Worm (Caenorhabditis elegans) whole organism, L1 larva: ENCODE results near the gene mtg-1.

Experiments
- ceh-82 ChIP-seq, 3 experiments: fragments of 150-350 bp in 1 of 3; sonication (generic microtip) in 2 of 3; optimal IDR thresholded peaks; 2 replicates each; lab custom pipeline; 2014 to 2017; ENCODE audit warnings: missing biosample characterization in 3 of 3, missing genetic modification characterization in 3 of 3
- efl-1 ChIP-seq, 4 experiments: fragments of 150-350 bp; optimal IDR thresholded peaks in 3 of 4; peaks in 1 of 4; 1 replicate in 1 of 4; 2 replicates in 3 of 4; lab custom pipeline; 2014; ENCODE audit warnings: missing biosample characterization in 2 of 4, missing genetic modification characterization in 2 of 4, missing genetic modification reagents in 2 of 4
- egl-13 ChIP-seq: sonication (generic microtip); optimal IDR thresholded peaks from 2 replicates; lab custom pipeline; 2016; ENCODE audit warnings: missing genotype, missing genetic modification reagents, missing genetic modification characterization, missing compliant biosample characterization
- fkh-10 ChIP-seq: sonication (generic microtip); optimal IDR thresholded peaks from 2 replicates; lab custom pipeline; 2017; ENCODE audit warnings: missing biosample characterization, missing genetic modification reagents, missing genetic modification characterization
- lin-13 ChIP-seq: fragments of 150-350 bp; optimal IDR thresholded peaks from 2 replicates; lab custom pipeline; 2014; ENCODE audit warnings: missing biosample characterization, missing genetic modification reagents, missing genetic modification characterization
- lin-39 ChIP-seq: fragments of 150-350 bp; optimal IDR thresholded peaks from 2 replicates; lab custom pipeline; 2014; ENCODE audit warnings: missing biosample characterization, missing genetic modification reagents, missing genetic modification characterization
- nhr-11 ChIP-seq: fragments of 150-350 bp; optimal IDR thresholded peaks from 2 replicates; lab custom pipeline; 2014; ENCODE audit warnings: missing biosample characterization, missing genetic modification characterization
- pqm-1 ChIP-seq: sonication (generic microtip); optimal IDR thresholded peaks from 3 replicates; lab custom pipeline; 2017; ENCODE audit warnings: missing biosample characterization, missing genetic modification characterization
- rnt-1 ChIP-seq: sonication (generic microtip); optimal IDR thresholded peaks from 2 replicates; lab custom pipeline; 2016; ENCODE audit warnings: mild to moderate bottlenecking, missing genetic modification characterization, moderate library complexity, missing compliant biosample characterization
- skn-1 ChIP-seq: fragments of 150-350 bp; optimal IDR thresholded peaks from 2 replicates; lab custom pipeline; 2014; ENCODE audit warnings: missing biosample characterization, missing genetic modification characterization
- unc-130 ChIP-seq: fragments of 150-350 bp; optimal IDR thresholded peaks from 2 replicates; lab custom pipeline; 2017; ENCODE audit warnings: missing biosample characterization, missing genetic modification characterization, inconsistent platforms
- zag-1 ChIP-seq: fragments of 150-350 bp; optimal IDR thresholded peaks from 2 replicates; lab custom pipeline; 2014; ENCODE audit warnings: missing biosample characterization, missing genetic modification characterization
- ztf-11 ChIP-seq, 2 experiments: sonication (generic microtip); optimal IDR thresholded peaks; 2 replicates each; lab custom pipeline; 2016 to 2017; ENCODE audit warnings: missing genetic modification characterization in 2 of 2, missing biosample characterization in 1 of 2, missing compliant biosample characterization in 1 of 2

DNA sequence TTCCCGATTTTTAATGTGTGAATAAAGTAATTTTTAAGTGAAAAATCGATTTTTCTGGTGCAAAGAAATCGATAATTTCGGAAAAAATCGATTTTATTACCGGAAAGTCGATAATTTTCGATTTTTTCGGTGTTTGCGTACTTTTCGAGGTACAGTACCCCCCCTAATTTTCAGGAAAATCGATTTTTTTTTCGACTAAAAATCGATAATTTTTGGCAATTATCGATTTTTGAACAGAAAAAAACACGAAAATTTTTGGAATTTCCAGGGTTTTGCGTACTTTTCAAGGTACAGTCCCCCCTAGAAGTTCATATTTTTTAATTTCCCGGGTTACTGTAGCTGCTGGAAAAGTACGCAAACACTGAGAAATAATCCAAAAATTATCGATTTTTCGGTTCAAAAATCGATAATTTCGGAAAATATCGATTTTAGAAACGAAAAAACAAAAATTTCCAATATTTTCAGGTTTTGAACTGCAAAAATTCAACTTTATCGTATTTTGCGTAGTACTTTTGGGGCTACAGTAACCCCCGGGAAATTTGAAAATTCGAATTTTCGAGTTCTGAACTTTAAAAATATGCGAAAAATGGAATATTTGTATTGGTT is 9.9 kb downstream of the mtg-1 start:
- TF ChIP-seq egl-13 (tag; lab: Kevin White, UChicago) (no peak), lin-39 (no peak), lin-13 (GFP tag; lab: Kevin White, UChicago) (no peak), efl-1 (optimal IDR thresholded peaks at IDR 0.05; lab: Kevin White, UChicago) (no peak), efl-1 (GFP tag; optimal IDR thresholded peaks at IDR 0.05 in 1 of 2; lab: Kevin White, UChicago) (no peak), ceh-82 (tag; optimal IDR thresholded peaks at IDR 0.05; lab: Kevin White, UChicago) (no peak), nhr-11 (tag; lab: Kevin White, UChicago) (no peak), pqm-1 (tag; lab: Kevin White, UChicago) (no peak), fkh-10 (no peak), unc-130 (tag; lab: Kevin White, UChicago) (no peak), rnt-1 (tag; lab: Kevin White, UChicago) (no peak), zag-1 (tag; lab: Kevin White, UChicago) (no peak), skn-1 (tag; lab: Kevin White, UChicago) (no peak), ztf-11 (tag; optimal IDR thresholded peaks at IDR 0.05; lab: Kevin White, UChicago) (no peak)
